Worm (Caenorhabditis elegans) whole organism, L3 larva: ENCODE results near the gene dim-1.

ENCODE experiments used
- egl-27 ChIP-seq: sonication (generic microtip); optimal IDR thresholded peaks from 4 replicates; lab custom pipeline; 2017; ENCODE audit warnings: missing biosample characterization, missing genetic modification reagents, missing genetic modification characterization
- elt-2 ChIP-seq: sonication (generic microtip); optimal IDR thresholded peaks from 2 replicates; lab custom pipeline; 2016; ENCODE audit warnings: missing genetic modification reagents, mild to moderate bottlenecking, missing genetic modification characterization, missing compliant biosample characterization
- eor-1 ChIP-seq, 2 experiments: fragments of 150-350 bp; optimal IDR thresholded peaks; 2 replicates each; lab custom pipeline; 2014 to 2018; ENCODE audit warnings: missing biosample characterization in 2 of 2, missing genetic modification characterization in 2 of 2
- lin-39 ChIP-seq: fragments of 150-350 bp; optimal IDR thresholded peaks from 2 replicates; lab custom pipeline; 2018; ENCODE audit warnings: missing biosample characterization, missing genetic modification reagents, missing genetic modification characterization
- nhr-11 ChIP-seq: fragments of 150-350 bp; optimal IDR thresholded peaks from 2 replicates; lab custom pipeline; 2014; ENCODE audit warnings: missing biosample characterization, missing genetic modification characterization
- nhr-23 ChIP-seq: fragments of 150-350 bp; optimal IDR thresholded peaks from 2 replicates; lab custom pipeline; 2014; ENCODE audit warnings: missing biosample characterization, missing genetic modification reagents, missing genetic modification characterization
- nhr-25 ChIP-seq: sonication (generic microtip); optimal IDR thresholded peaks from 2 replicates; lab custom pipeline; 2017; ENCODE audit warnings: missing biosample characterization, missing genetic modification characterization
- nhr-28 ChIP-seq: fragments of 150-350 bp; optimal IDR thresholded peaks from 2 replicates; lab custom pipeline; 2014; ENCODE audit warnings: missing biosample characterization, missing genetic modification characterization
- nhr-76 ChIP-seq: fragments of 150-350 bp; sonication (generic microtip); optimal IDR thresholded peaks from 5 replicates; lab custom pipeline; 2014; ENCODE audit warnings: missing biosample characterization, missing genetic modification characterization
- zag-1 ChIP-seq: fragments of 150-350 bp; optimal IDR thresholded peaks from 2 replicates; lab custom pipeline; 2014; ENCODE audit warnings: missing biosample characterization, missing genetic modification characterization

DNA sequence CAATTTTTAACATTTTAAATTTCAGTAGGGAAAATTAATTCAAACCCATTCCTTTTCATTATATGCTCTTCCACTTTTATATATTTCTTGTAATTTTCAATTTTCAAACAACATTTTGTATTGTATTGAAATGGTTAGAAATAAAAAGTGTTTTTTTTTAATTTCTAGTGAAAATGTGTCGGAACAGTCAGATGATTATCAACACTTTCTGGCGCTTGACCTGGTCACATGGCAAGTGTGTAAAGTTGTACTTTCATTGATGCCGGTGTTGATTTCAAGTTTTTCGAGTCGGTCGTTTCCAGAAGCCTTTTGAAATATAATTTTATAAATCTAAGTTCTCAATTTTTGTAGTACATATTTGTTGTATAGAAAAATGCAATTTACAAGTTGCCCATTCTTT lies 31.3 kb downstream of the dim-1 start:
- TF ChIP-seq lin-39 (tag; lab: Kevin White, UChicago) (no peak), nhr-76 (tag; lab: Kevin White, UChicago) (no peak), elt-2 (tag; lab: Kevin White, UChicago) (peak; percentile 37), zag-1 (tag; lab: Kevin White, UChicago) (no peak), nhr-28 (tag; lab: Kevin White, UChicago) (no peak), eor-1 (tag; optimal IDR thresholded peaks at IDR 0.05; lab: Kevin White, UChicago) (no peak), egl-27 (tag; lab: Kevin White, UChicago) (no peak), nhr-23 (tag; lab: Kevin White, UChicago) (peak; percentile 2), nhr-11 (no peak), nhr-25 (tag; lab: Kevin White, UChicago) (no peak)
